Worm (Caenorhabditis elegans): ENCODE results near the gene dpy-22.

Gene dpy-22

DNA sequence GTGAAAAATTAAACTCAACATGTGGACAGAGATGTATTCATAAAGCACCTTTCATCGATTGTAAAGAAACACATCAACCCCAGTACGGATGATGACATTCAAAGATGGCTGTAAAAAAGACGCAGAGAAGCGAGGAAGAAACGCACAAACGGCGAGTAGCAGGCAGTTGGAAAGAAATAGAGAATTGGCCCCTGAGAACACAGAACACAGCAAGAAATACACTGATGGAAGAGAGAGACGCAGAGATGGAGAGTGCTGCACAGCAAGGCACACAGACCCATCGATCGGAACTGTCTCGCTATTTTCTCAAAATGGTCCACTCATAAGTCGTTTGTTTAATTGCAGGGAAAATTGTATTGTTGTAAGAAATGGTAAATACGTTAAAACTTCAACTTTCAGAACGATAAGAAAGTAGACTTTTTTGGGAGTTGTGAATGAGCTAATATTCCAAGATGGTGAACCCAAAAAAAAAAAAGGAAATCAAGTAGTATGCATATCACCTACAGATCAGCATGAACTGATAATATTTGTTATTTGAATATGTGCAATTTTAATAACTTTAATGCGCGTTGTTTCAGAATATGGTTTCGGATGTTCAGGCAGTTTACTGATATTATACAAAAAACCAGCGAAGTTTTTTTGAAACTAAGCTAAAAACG lies 662 bp upstream of the dpy-22 start (continued):
- 0 out of 2 replicates have a peak, but pooled peaks have one; percentile 23 for TF ChIP-seq madf-3 (GFP tag; IDR thresholded peaks at IDR 0.05)
- TF ChIP-seq snpc-1.1 (tag; optimal IDR thresholded peaks at IDR 0.05; ENCODE audit: insufficient read depth) = no peak
- TF ChIP-seq K11D2.4 (GFP tag; IDR thresholded peaks at IDR 0.05) = 0 out of 2 replicates have a peak, but pooled peaks have one; percentile 51
- no peak for TF ChIP-seq ceh-79 (tag; optimal IDR thresholded peaks at IDR 0.05)
- peak; percentile 62 for TF ChIP-seq nhr-80 (tag; optimal IDR thresholded peaks at IDR 0.05)
- no peak for TF ChIP-seq F57C9.4 (tag; optimal IDR thresholded peaks at IDR 0.05)
- TF ChIP-seq C17E4.6 (GFP tag; IDR thresholded peaks at IDR 0.05) = no peak
- TF ChIP-seq bed-2 (GFP tag; IDR thresholded peaks at IDR 0.05) = no peak
- TF ChIP-seq ztf-28 (GFP tag; IDR thresholded peaks at IDR 0.05) = no peak
- peak; percentile 66 for TF ChIP-seq ZK185.1 (tag; optimal IDR thresholded peaks at IDR 0.05; ENCODE audit: poor library complexity, severe bottlenecking)
- TF ChIP-seq egrh-3 (GFP tag; IDR thresholded peaks at IDR 0.05) = no peak
- no peak for TF ChIP-seq lin-35 (GFP tag; optimal IDR thresholded peaks at IDR 0.05)
- no peak for TF ChIP-seq nhr-27 (tag; optimal IDR thresholded peaks at IDR 0.05)
- TF ChIP-seq C06A6.2 (GFP tag; conservative IDR thresholded peaks at IDR 0.05) = no peak
- TF ChIP-seq dox-1 (GFP tag; IDR thresholded peaks at IDR 0.05) = 0 out of 2 replicates have a peak, but pooled peaks have one; percentile 47
- no peak for TF ChIP-seq D2030.7 (GFP tag; IDR thresholded peaks at IDR 0.05)
- peak; percentile 26 for TF ChIP-seq ceh-27 (GFP tag; optimal IDR thresholded peaks at IDR 0.05)
- no peak for TF ChIP-seq Y53F4B.3 (GFP tag; IDR thresholded peaks at IDR 0.05)
- no peak for TF ChIP-seq hrde-1 (tag; optimal IDR thresholded peaks at IDR 0.05; ENCODE audit: borderline replicate concordance)
- peak; percentile 69 for TF ChIP-seq lin-40 (tag; optimal IDR thresholded peaks at IDR 0.05)
- no peak for TF ChIP-seq ekl-4 (GFP tag; IDR thresholded peaks at IDR 0.05)
- no peak for TF ChIP-seq snpc-4 (GFP tag; optimal IDR thresholded peaks at IDR 0.05)
- no peak for TF ChIP-seq snpc-4 (tag; optimal IDR thresholded peaks at IDR 0.05)
- peak; percentile 39; the same call in 1 of the 2 replicates for TF ChIP-seq zfh-2 (GFP tag; conservative IDR thresholded peaks at IDR 0.05)
- TF ChIP-seq K12H6.12 (tag; optimal IDR thresholded peaks at IDR 0.05) = peak; percentile 48

ce11 chrX:9814132-9814811 lies 7.8 kb downstream of the dpy-22 start:
- TF ChIP-seq zfh-2 (GFP tag; conservative IDR thresholded peaks at IDR 0.05) (peak; percentile 52), mcd-1 (GFP tag; IDR thresholded peaks at IDR 0.05) (0 out of 2 replicates have a peak, but pooled peaks have one; percentile 7), C06A6.2 (GFP tag; conservative IDR thresholded peaks at IDR 0.05) (no peak)

ce11 chrX:9807377-9808048 lies 14.6 kb downstream of the dpy-22 start, which contains the start of gene lgc-47:
Gene lgc-47, minus strand, starts transcription at chrX:9807662.
- TF ChIP-seq madf-10 (tag; optimal IDR thresholded peaks at IDR 0.05) (peak; percentile 3), T26A5.8 (tag; optimal IDR thresholded peaks at IDR 0.05) (no peak), ets-4 (GFP tag; optimal IDR thresholded peaks at IDR 0.05) (no peak), zfh-2 (GFP tag; conservative IDR thresholded peaks at IDR 0.05) (peak; percentile 86), B0035.1 (tag; optimal IDR thresholded peaks at IDR 0.05) (no peak)

DNA sequence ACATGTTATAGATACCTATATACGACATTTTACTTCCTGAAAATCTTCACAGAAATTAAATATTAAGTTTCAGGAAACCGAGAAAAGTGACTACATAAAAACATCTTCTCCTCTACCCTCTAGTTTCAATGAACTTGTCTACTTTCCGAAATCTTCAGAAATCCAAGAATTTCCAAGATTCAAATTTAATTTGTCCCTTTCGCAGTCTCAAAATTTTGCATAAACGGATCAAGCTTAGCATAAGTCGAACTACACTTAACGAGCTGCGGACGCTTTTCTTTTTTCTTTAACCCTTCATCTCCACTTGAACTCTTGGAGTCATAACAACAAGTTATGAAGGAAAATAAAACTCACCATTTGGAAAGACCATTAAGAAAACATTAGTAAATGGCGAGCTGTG lies 16.6 kb downstream of the dpy-22 start:
- TF ChIP-seq ama-1 (optimal IDR thresholded peaks at IDR 0.05) (no peak), ama-1 (GFP tag; optimal IDR thresholded peaks at IDR 0.05) (no peak), hlh-26 (GFP tag; conservative IDR thresholded peaks at IDR 0.05) (no peak), attf-5 (GFP tag; optimal IDR thresholded peaks at IDR 0.05) (no peak), aptf-3 (GFP tag; IDR thresholded peaks at IDR 0.05) (no peak), hrde-1 (tag; optimal IDR thresholded peaks at IDR 0.05; ENCODE audit: borderline replicate concordance) (no peak), somi-1 (GFP tag; optimal IDR thresholded peaks at IDR 0.05) (no peak), C17E4.6 (GFP tag; IDR thresholded peaks at IDR 0.05) (no peak), snpc-4 (GFP tag; optimal IDR thresholded peaks at IDR 0.05) (no peak), snpc-4 (tag; optimal IDR thresholded peaks at IDR 0.05) (no peak), hsf-1 (GFP tag; IDR thresholded peaks at IDR 0.05) (no peak), sptf-2 (GFP tag; optimal IDR thresholded peaks at IDR 0.05) (no peak), D2030.7 (GFP tag; IDR thresholded peaks at IDR 0.05) (no peak), tbp1 (GFP tag; optimal IDR thresholded peaks at IDR 0.05) (no peak), hmg-20 (GFP tag; IDR thresholded peaks at IDR 0.05) (no peak), K12H6.12 (tag; optimal IDR thresholded peaks at IDR 0.05) (no peak), K11D2.4 (GFP tag; IDR thresholded peaks at IDR 0.05) (no peak), B0261.1 (tag; optimal IDR thresholded peaks at IDR 0.05) (no peak)
